Fruit fly (Drosophila melanogaster) whole organism, embryonic: ENCODE results near the gene CG14567.

Experiments used
- Awh ChIP-seq: fragments of 200-800 bp; sonication (Bioruptor generic); IDR thresholded peaks from 2 replicates; pipeline ENCODE4, ENCODE4 v1.3.6; 2022; ENCODE audit warnings: missing biosample characterization, missing genetic modification characterization
- BEAF-32 ChIP-seq: fragments of 200-800 bp; sonication (Bioruptor generic); optimal IDR thresholded peaks from 3 replicates; lab custom pipeline; 2017; ENCODE audit warnings: missing biosample characterization, missing genetic modification characterization, mild to moderate bottlenecking, moderate library complexity, missing genetic modification reagents
- CG10431 ChIP-seq: fragments of 200-800 bp; sonication (Bioruptor generic); optimal IDR thresholded peaks from 3 replicates; lab custom pipeline; 2018; ENCODE audit warnings: missing biosample characterization, mild to moderate bottlenecking, missing genetic modification characterization
- CG10565 ChIP-seq: fragments of 200-800 bp; sonication (Bioruptor generic); optimal IDR thresholded peaks from 3 replicates; lab custom pipeline; 2016; ENCODE audit warnings: missing biosample characterization, mild to moderate bottlenecking, missing genetic modification characterization
- CG10959 ChIP-seq: fragments of 200-800 bp; sonication (Bioruptor generic); IDR thresholded peaks from 2 replicates; pipeline ENCODE4 v1.3.6; 2022; ENCODE audit warnings: missing biosample characterization, missing genetic modification characterization
- CG11093 ChIP-seq: fragments of 200-800 bp; sonication (Bioruptor generic); IDR thresholded peaks from 3 replicates; pipeline ENCODE4 v1.3.6; 2022; ENCODE audit warnings: missing biosample characterization, missing genetic modification characterization
- CG12104 ChIP-seq: fragments of 200-800 bp; sonication (Bioruptor generic); optimal IDR thresholded peaks from 3 replicates; lab custom pipeline; 2016; ENCODE audit warnings: missing biosample characterization, missing genetic modification characterization
- CG12155 ChIP-seq: fragments of 200-800 bp; sonication (Bioruptor generic); optimal IDR thresholded peaks from 3 replicates; lab custom pipeline; 2016; ENCODE audit warnings: missing biosample characterization, missing genetic modification characterization
- CG13287 ChIP-seq: fragments of 200-800 bp; sonication (Bioruptor generic); IDR thresholded peaks from 2 replicates; pipeline ENCODE4 v1.3.6; 2022; ENCODE audit warnings: missing biosample characterization, missing genetic modification characterization; ENCODE audit not compliant: partially characterized antibody
- CG1603 ChIP-seq: fragments of 200-800 bp; sonication (Bioruptor generic); optimal IDR thresholded peaks from 2 replicates; lab custom pipeline; 2019; ENCODE audit warnings: missing biosample characterization, mild to moderate bottlenecking, missing genetic modification characterization, moderate library complexity
- CG17385 ChIP-seq: fragments of 200-800 bp; sonication (Bioruptor generic); optimal IDR thresholded peaks from 3 replicates; lab custom pipeline; 2018; ENCODE audit warnings: missing biosample characterization, mild to moderate bottlenecking, missing genetic modification characterization
- CG5245 ChIP-seq: fragments of 200-800 bp; sonication (Bioruptor generic); optimal IDR thresholded peaks from 3 replicates; lab custom pipeline; 2016; ENCODE audit warnings: missing biosample characterization, missing genetic modification characterization
- CG6689 ChIP-seq: fragments of 200-800 bp; sonication (Bioruptor generic); IDR thresholded peaks from 2 replicates; pipeline ENCODE4 v1.3.6; 2022; ENCODE audit warnings: missing biosample characterization, missing genetic modification characterization
- CG6765 ChIP-seq: fragments of 200-800 bp; sonication (Bioruptor generic); optimal IDR thresholded peaks from 3 replicates; lab custom pipeline; 2017; ENCODE audit warnings: missing biosample characterization, mild to moderate bottlenecking, missing genetic modification characterization
- CG7556 ChIP-seq: fragments of 200-800 bp; sonication (Bioruptor generic); optimal IDR thresholded peaks from 2 replicates; lab custom pipeline; 2017; ENCODE audit warnings: missing biosample characterization, mild to moderate bottlenecking, missing genetic modification characterization
- CG7963 ChIP-seq: fragments of 200-800 bp; sonication (Bioruptor generic); IDR thresholded peaks from 3 replicates; pipeline ENCODE4 v1.3.6; 2022; ENCODE audit warnings: missing biosample characterization, missing genetic modification characterization; ENCODE audit not compliant: partially characterized antibody
- CG8290 ChIP-seq, 3 experiments: fragments of 200-800 bp; sonication (Bioruptor generic); optimal IDR thresholded peaks; 2 replicates each; lab custom pipeline; 2016 to 2019; ENCODE audit warnings: missing biosample characterization in 3 of 3, missing genetic modification characterization in 3 of 3, mild to moderate bottlenecking in 2 of 3, moderate library complexity in 1 of 3
- CG9437 ChIP-seq: fragments of 200-800 bp; sonication (Bioruptor generic); optimal IDR thresholded peaks from 2 replicates; lab custom pipeline; 2018; ENCODE audit warnings: missing biosample characterization, mild to moderate bottlenecking, missing genetic modification characterization
- Dp ChIP-seq: fragments of 200-800 bp; sonication (Bioruptor generic); optimal IDR thresholded peaks from 2 replicates; lab custom pipeline; 2018; ENCODE audit warnings: missing biosample characterization, mild to moderate bottlenecking, missing genetic modification characterization, moderate library complexity
- ERR ChIP-seq: fragments of 200-800 bp; sonication (Bioruptor generic); optimal IDR thresholded peaks from 2 replicates; lab custom pipeline; 2016; ENCODE audit warnings: missing biosample characterization, missing genetic modification characterization
- Ets97D ChIP-seq: fragments of 200-800 bp; sonication (Bioruptor generic); optimal IDR thresholded peaks from 3 replicates; lab custom pipeline; 2016; ENCODE audit warnings: missing biosample characterization, missing genetic modification characterization
- GATAe ChIP-seq: fragments of 200-800 bp; sonication (Bioruptor generic); conservative IDR thresholded peaks from 2 replicates; pipeline ENCODE4 v1.3.6; 2022; ENCODE audit warnings: missing biosample characterization, missing genetic modification characterization
- Gsc ChIP-seq: fragments of 200-800 bp; sonication (Bioruptor generic); IDR thresholded peaks from 2 replicates; pipeline ENCODE4 v1.3.6; 2022; ENCODE audit warnings: missing biosample characterization, missing genetic modification characterization
- Lpt ChIP-seq: fragments of >200 bp; optimal IDR thresholded peaks from 2 replicates; lab custom pipeline; 2018; ENCODE audit warnings: missing biosample characterization, missing genetic modification characterization
- MTF-1 ChIP-seq: fragments of 200-800 bp; sonication (Bioruptor generic); optimal IDR thresholded peaks from 2 replicates; lab custom pipeline; 2018; ENCODE audit warnings: missing biosample characterization, mild to moderate bottlenecking, missing genetic modification characterization, borderline replicate concordance
- NK7.1 ChIP-seq: fragments of 200-800 bp; sonication (Bioruptor generic); optimal IDR thresholded peaks from 3 replicates; lab custom pipeline; 2016; ENCODE audit warnings: missing biosample characterization, missing genetic modification characterization
- Sin3A ChIP-seq: fragments of >200 bp; optimal IDR thresholded peaks from 2 replicates; lab custom pipeline; 2018
- Stat92E ChIP-seq, 3 experiments: fragments of >200 bp in 2 of 3; fragments of 200-800 bp in 1 of 3; sonication (Bioruptor generic) in 1 of 3; optimal IDR thresholded peaks; 2 replicates each; lab custom pipeline; 2017 to 2019; ENCODE audit warnings: missing biosample characterization in 3 of 3, missing genetic modification characterization in 3 of 3, mild to moderate bottlenecking in 1 of 3, moderate library complexity in 1 of 3
- ac ChIP-seq: fragments of 200-800 bp; sonication (Bioruptor generic); optimal IDR thresholded peaks from 3 replicates; lab custom pipeline; 2017; ENCODE audit warnings: missing biosample characterization, mild to moderate bottlenecking, missing genetic modification characterization
- ash1 ChIP-seq: fragments of 200-800 bp; sonication (Bioruptor generic); optimal IDR thresholded peaks from 2 replicates; lab custom pipeline; 2018; ENCODE audit warnings: missing biosample characterization, mild to moderate bottlenecking, missing genetic modification characterization
- bcd ChIP-seq: fragments of 200-800 bp; sonication (Bioruptor generic); optimal IDR thresholded peaks from 2 replicates; lab custom pipeline; 2017; ENCODE audit warnings: missing biosample characterization, mild to moderate bottlenecking, missing genetic modification characterization
- bsh ChIP-seq, 2 experiments: fragments of 200-800 bp; sonication (Bioruptor generic); optimal IDR thresholded peaks; 2 replicates each; lab custom pipeline; 2017 to 2018; ENCODE audit warnings: mild to moderate bottlenecking in 2 of 2, missing biosample characterization in 2 of 2, missing genetic modification characterization in 2 of 2, moderate library complexity in 1 of 2
- btn ChIP-seq: fragments of 200-800 bp; sonication (Bioruptor generic); optimal IDR thresholded peaks from 2 replicates; lab custom pipeline; 2016; ENCODE audit warnings: missing biosample characterization, missing genetic modification characterization
- crp ChIP-seq, 2 experiments: fragments of 200-800 bp; sonication (Bioruptor generic); optimal IDR thresholded peaks; 2 replicates in 1 of 2; 3 replicates in 1 of 2; lab custom pipeline; 2017; ENCODE audit warnings: missing biosample characterization in 2 of 2, missing genetic modification characterization in 2 of 2, mild to moderate bottlenecking in 1 of 2, moderate library complexity in 1 of 2
- ewg ChIP-seq: fragments of 200-800 bp; sonication (Bioruptor generic); optimal IDR thresholded peaks from 3 replicates; lab custom pipeline; 2017; ENCODE audit warnings: mild to moderate bottlenecking, missing biosample characterization, missing genetic modification reagents, missing genetic modification characterization
- ftz-f1 ChIP-seq: fragments of 200-800 bp; sonication (Bioruptor generic); optimal IDR thresholded peaks from 2 replicates; lab custom pipeline; 2016; ENCODE audit warnings: missing biosample characterization, missing genetic modification characterization
- gsb-n ChIP-seq: fragments of 200-800 bp; sonication (Bioruptor generic); optimal IDR thresholded peaks from 3 replicates; lab custom pipeline; 2018; ENCODE audit warnings: missing biosample characterization, mild to moderate bottlenecking, missing genetic modification characterization
- her ChIP-seq: fragments of 200-800 bp; sonication (Bioruptor generic); optimal IDR thresholded peaks from 2 replicates; lab custom pipeline; 2016; ENCODE audit warnings: missing biosample characterization, missing genetic modification characterization
- jumu ChIP-seq: fragments of 200-800 bp; sonication (Bioruptor generic); optimal IDR thresholded peaks from 3 replicates; lab custom pipeline; 2016; ENCODE audit warnings: missing biosample characterization, missing genetic modification characterization
- kay ChIP-seq: fragments of 200-800 bp; sonication (Bioruptor generic); optimal IDR thresholded peaks from 2 replicates; lab custom pipeline; 2016; ENCODE audit warnings: missing biosample characterization, missing genetic modification characterization
- mirr ChIP-seq: fragments of 200-800 bp; sonication (Bioruptor generic); optimal IDR thresholded peaks from 3 replicates; lab custom pipeline; 2018; ENCODE audit warnings: missing biosample characterization, mild to moderate bottlenecking, missing genetic modification characterization
- psq ChIP-seq: fragments of 200-800 bp; sonication (Bioruptor generic); optimal IDR thresholded peaks from 2 replicates; lab custom pipeline; 2017; ENCODE audit warnings: missing biosample characterization, missing genetic modification characterization
- ranshi ChIP-seq: fragments of 200-800 bp; sonication (Bioruptor generic); IDR thresholded peaks from 2 replicates; pipeline ENCODE4 v1.3.6; 2022; ENCODE audit warnings: missing biosample characterization, missing genetic modification characterization
- row ChIP-seq: fragments of 200-800 bp; sonication (Bioruptor generic); IDR thresholded peaks from 3 replicates; pipeline ENCODE4 v1.3.6; 2022; ENCODE audit warnings: missing biosample characterization, missing genetic modification characterization
- salm ChIP-seq: fragments of 200-800 bp; sonication (Bioruptor generic); optimal IDR thresholded peaks from 2 replicates; lab custom pipeline; 2018; ENCODE audit warnings: missing biosample characterization, mild to moderate bottlenecking, missing genetic modification characterization
- sens-2 ChIP-seq: fragments of 200-800 bp; sonication (Bioruptor generic); IDR thresholded peaks from 2 replicates; pipeline ENCODE4 v1.3.6; 2022; ENCODE audit warnings: missing biosample characterization, missing genetic modification characterization
- tio ChIP-seq: fragments of 200-800 bp; sonication (Bioruptor generic); optimal IDR thresholded peaks from 2 replicates; lab custom pipeline; 2017; ENCODE audit warnings: missing biosample characterization, missing genetic modification characterization, inconsistent platforms
- trem ChIP-seq: fragments of 200-800 bp; optimal IDR thresholded peaks from 3 replicates; lab custom pipeline; 2019; ENCODE audit warnings: missing biosample characterization, mild to moderate bottlenecking, missing genetic modification characterization, moderate library complexity
- trh ChIP-seq: fragments of 200-800 bp; sonication (Bioruptor generic); optimal IDR thresholded peaks from 2 replicates; lab custom pipeline; 2016; ENCODE audit warnings: missing biosample characterization, missing genetic modification characterization
- vvl ChIP-seq: fragments of 200-800 bp; sonication (Bioruptor generic); IDR thresholded peaks from 2 replicates; pipeline ENCODE4 v1.3.6; 2022; ENCODE audit warnings: missing biosample characterization, missing genetic modification characterization

Gene CG14567

DNA sequence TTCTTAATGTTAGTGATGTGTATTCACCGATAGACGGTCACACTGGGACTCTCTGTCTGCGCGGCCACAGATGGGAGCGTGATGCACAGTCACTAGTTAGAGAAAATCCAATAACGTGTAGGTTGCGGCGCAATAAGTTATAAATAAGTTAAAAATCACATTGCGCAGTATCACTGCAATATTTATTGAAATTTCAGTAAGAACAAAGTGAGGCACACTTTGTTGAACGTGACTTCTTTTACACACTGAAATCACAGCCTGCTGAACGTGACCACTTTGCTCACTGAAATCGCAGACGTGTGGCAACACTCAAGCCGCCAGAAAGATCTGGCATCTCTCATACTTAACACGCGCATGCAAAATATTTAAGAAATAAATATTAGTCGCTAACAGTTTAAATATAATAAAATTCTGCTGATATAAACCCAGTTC, 9.6 kb downstream of the CG14567 start, which contains the start of the genes CG11247 and Polr2H (continued):
- TF ChIP-seq NK7.1 (GFP tag; lab: Kevin White, UChicago) (peak; percentile 72), ERR (GFP tag; lab: Kevin White, UChicago) (peak; percentile 79), bcd (GFP tag; lab: Kevin White, UChicago) (peak; percentile 91), kay (GFP tag; lab: Kevin White, UChicago) (peak; percentile 72), CG12155 (GFP tag; lab: Kevin White, UChicago) (peak; percentile 91), CG1603 (peak; percentile 96), CG7963 (GFP tag; lab: Robert Waterston, UW) (peak; percentile 25; the same call in 1 of the 3 replicates), BEAF-32 (GFP tag; lab: Kevin White, UChicago) (peak; percentile 93), CG17385 (GFP tag; lab: Kevin White, UChicago) (peak; percentile 49), vvl (GFP tag; lab: Robert Waterston, UW) (peak; percentile 89), crp (GFP tag; optimal IDR thresholded peaks at IDR 0.05; lab: Kevin White, UChicago) (peak in 1 of 2 experiments; percentile 66), ranshi (GFP tag; lab: Robert Waterston, UW) (peak; percentile 93; the same call in 1 of the 2 replicates), CG7556 (peak; percentile 66), btn (peak; percentile 78), CG6765 (no peak), Gsc (GFP tag; lab: Robert Waterston, UW) (peak; percentile 86), psq (GFP tag; lab: Kevin White, UChicago) (peak; percentile 71), Lpt (GFP tag; lab: Kevin White, UChicago) (no peak), CG13287 (GFP tag; lab: Robert Waterston, UW) (peak; percentile 85), CG8290 (GFP tag; optimal IDR thresholded peaks at IDR 0.05; lab: Kevin White, UChicago) (peak; percentile 87), CG8290 (tag; optimal IDR thresholded peaks at IDR 0.05; lab: Kevin White, UChicago) (peak; percentile 51 to 94), trh (GFP tag; lab: Kevin White, UChicago) (peak; percentile 88), her (GFP tag; lab: Kevin White, UChicago) (peak; percentile 84), tio (GFP tag; lab: Kevin White, UChicago) (peak; percentile 86), sens-2 (peak; percentile 72; the same call in 1 of the 2 replicates), bsh (GFP tag; optimal IDR thresholded peaks at IDR 0.05; lab: Kevin White, UChicago) (peak in 1 of 2 experiments; percentile 85), trem (tag; lab: Kevin White, UChicago) (peak; percentile 89), Stat92E (GFP tag; optimal IDR thresholded peaks at IDR 0.05; lab: Kevin White, UChicago) (no peak), ewg (GFP tag; lab: Kevin White, UChicago) (peak; percentile 92), CG10959 (GFP tag; lab: Robert Waterston, UW) (peak; percentile 73), CG10565 (GFP tag; lab: Kevin White, UChicago) (peak; percentile 76), mirr (GFP tag; lab: Kevin White, UChicago) (peak; percentile 47), ash1 (GFP tag; lab: Kevin White, UChicago) (no peak), MTF-1 (GFP tag; lab: Kevin White, UChicago) (no peak), Awh (GFP tag; lab: Robert Waterston, UW) (peak; percentile 38; the same call in 1 of the 2 replicates), gsb-n (tag; lab: Kevin White, UChicago) (peak; percentile 72), salm (tag; lab: Kevin White, UChicago) (peak; percentile 30), ac (GFP tag; lab: Kevin White, UChicago) (no peak), CG11093 (peak; percentile 92), CG6689 (peak; percentile 91), Ets97D (peak; percentile 88), GATAe (peak; percentile 81), CG9437 (GFP tag; lab: Kevin White, UChicago) (peak; percentile 19), jumu (GFP tag; lab: Kevin White, UChicago) (peak; percentile 96), row (GFP tag; lab: Robert Waterston, UW) (peak; percentile 99), CG5245 (GFP tag; lab: Kevin White, UChicago) (peak; percentile 81), CG10431 (GFP tag; lab: Kevin White, UChicago) (peak; percentile 41), CG12104 (GFP tag; lab: Kevin White, UChicago) (peak; percentile 64), Dp (GFP tag; lab: Kevin White, UChicago) (peak; percentile 15), ftz-f1 (GFP tag; lab: Kevin White, UChicago) (peak; percentile 50), Sin3A (lab: Kevin White, UChicago) (peak; percentile 100)
